Worm (Caenorhabditis elegans) whole organism, young adult: Measurements from ENCODE around the gene C11E4.6.

Experiments
- B0035.1 ChIP-seq: sonication (generic microtip); optimal IDR thresholded peaks from 2 replicates; lab custom pipeline; 2016; ENCODE audit warnings: missing genetic modification characterization, mild to moderate bottlenecking, missing compliant biosample characterization, missing genotype, missing genetic modification reagents
- B0336.3 ChIP-seq: fragments of 200-800 bp; sonication (Bioruptor generic); IDR thresholded peaks from 2 replicates; pipeline ENCODE4 v1.3.6; 2022; ENCODE audit warnings: missing genetic modification characterization, missing compliant biosample characterization
- D2030.7 ChIP-seq: fragments of 200-800 bp; sonication (Bioruptor generic); IDR thresholded peaks from 2 replicates; pipeline ENCODE4 v1.3.6; 2022; ENCODE audit warnings: missing genetic modification reagents, missing genetic modification characterization, missing compliant biosample characterization
- F23B12.7 ChIP-seq: sonication (generic microtip); optimal IDR thresholded peaks from 2 replicates; lab custom pipeline; 2017; ENCODE audit warnings: missing genetic modification characterization, mild to moderate bottlenecking, missing compliant biosample characterization, antibody characterized with exemption, moderate library complexity; ENCODE audit not compliant: insufficient read depth
- F57A8.1 ChIP-seq: fragments of 200-800 bp; sonication (Bioruptor generic); optimal IDR thresholded peaks from 2 replicates; lab custom pipeline; 2018; ENCODE audit warnings: mild to moderate bottlenecking, missing genetic modification characterization, moderate library complexity, missing compliant biosample characterization
- F57C9.4 ChIP-seq: sonication (generic microtip); optimal IDR thresholded peaks from 2 replicates; lab custom pipeline; 2017; ENCODE audit warnings: mild to moderate bottlenecking, missing genetic modification characterization, missing compliant biosample characterization
- K12H6.12 ChIP-seq: fragments of 200-800 bp; sonication (Bioruptor generic); optimal IDR thresholded peaks from 2 replicates; lab custom pipeline; 2018; ENCODE audit warnings: mild to moderate bottlenecking, missing genetic modification characterization, missing compliant biosample characterization
- Y53F4B.3 ChIP-seq: fragments of 200-800 bp; sonication (Bioruptor generic); IDR thresholded peaks from 2 replicates; pipeline ENCODE4 v1.3.6; 2022; ENCODE audit warnings: missing genetic modification reagents, missing genetic modification characterization, missing compliant biosample characterization
- Y56A3A.18 ChIP-seq: fragments of 200-800 bp; sonication (Bioruptor generic); IDR thresholded peaks from 2 replicates; pipeline ENCODE4 v1.3.6; 2022; ENCODE audit warnings: missing genetic modification reagents, missing genetic modification characterization, missing compliant biosample characterization
- Y67H2A.10 ChIP-seq: fragments of 200-800 bp; sonication (Bioruptor generic); conservative IDR thresholded peaks from 2 replicates; pipeline ENCODE4 v1.3.6; 2022; ENCODE audit warnings: missing genetic modification reagents, missing genetic modification characterization, missing compliant biosample characterization
- Y79H2A.3 ChIP-seq: fragments of 200-800 bp; sonication (Bioruptor generic); conservative IDR thresholded peaks from 2 replicates; pipeline ENCODE4 v1.3.6; 2022; ENCODE audit warnings: missing genetic modification reagents, missing genetic modification characterization, missing compliant biosample characterization
- akir-1 ChIP-seq: fragments of 200-800 bp; sonication (Bioruptor generic); optimal IDR thresholded peaks from 2 replicates; lab custom pipeline; 2018; ENCODE audit warnings: mild to moderate bottlenecking, missing genetic modification characterization, moderate library complexity, missing compliant biosample characterization
- aptf-2 ChIP-seq: fragments of 200-800 bp; sonication (Bioruptor generic); conservative IDR thresholded peaks from 2 replicates; pipeline ENCODE4 v1.3.6; 2022; ENCODE audit warnings: missing genetic modification reagents, missing genetic modification characterization, missing compliant biosample characterization
- aptf-3 ChIP-seq: fragments of 200-800 bp; sonication (Bioruptor generic); IDR thresholded peaks from 2 replicates; pipeline ENCODE4 v1.3.6; 2022; ENCODE audit warnings: missing genetic modification characterization, missing compliant biosample characterization
- atf-7 ChIP-seq: sonication (generic microtip); optimal IDR thresholded peaks from 2 replicates; lab custom pipeline; 2017; ENCODE audit warnings: mild to moderate bottlenecking, missing genetic modification characterization, missing compliant biosample characterization
- attf-6 ChIP-seq: fragments of 200-800 bp; sonication (Bioruptor generic); IDR thresholded peaks from 2 replicates; pipeline ENCODE4 v1.3.6; 2022; ENCODE audit warnings: missing genetic modification reagents, missing genetic modification characterization, missing compliant biosample characterization
- cebp-1 ChIP-seq, 2 experiments: fragments of 200-800 bp in 1 of 2; sonication (Bioruptor generic) in 1 of 2; sonication (generic microtip) in 1 of 2; IDR thresholded peaks in 1 of 2; optimal IDR thresholded peaks in 1 of 2; 2 replicates each; pipeline versions ENCODE4 v1.3.6 to Lab custom; 2017 to 2022; ENCODE audit warnings: missing compliant biosample characterization in 2 of 2, missing genetic modification characterization in 2 of 2, mild to moderate bottlenecking in 1 of 2, missing genetic modification reagents in 1 of 2, moderate library complexity in 1 of 2
- ceh-79 ChIP-seq: sonication (generic microtip); optimal IDR thresholded peaks from 2 replicates; lab custom pipeline; 2017; ENCODE audit warnings: mild to moderate bottlenecking, missing genetic modification characterization, missing compliant biosample characterization
- chd-7 ChIP-seq: sonication (generic microtip); optimal IDR thresholded peaks from 2 replicates; lab custom pipeline; 2016; ENCODE audit warnings: mild to moderate bottlenecking, missing genetic modification characterization, moderate library complexity, missing compliant biosample characterization
- efl-1 ChIP-seq: fragments of 150-350 bp; optimal IDR thresholded peaks from 2 replicates; lab custom pipeline; 2014; ENCODE audit warnings: missing biosample characterization, missing genetic modification reagents, missing genetic modification characterization
- egl-18 ChIP-seq: fragments of 200-800 bp; sonication (Bioruptor generic); IDR thresholded peaks from 2 replicates; pipeline ENCODE4 v1.3.6; 2022; ENCODE audit warnings: missing genetic modification reagents, missing genetic modification characterization, missing compliant biosample characterization
- him-1 ChIP-seq: sonication (generic microtip); optimal IDR thresholded peaks from 2 replicates; lab custom pipeline; 2016; ENCODE audit warnings: missing genotype, missing genetic modification reagents, missing genetic modification characterization, missing compliant biosample characterization
- hlh-26 ChIP-seq: fragments of 200-800 bp; sonication (Bioruptor generic); conservative IDR thresholded peaks from 2 replicates; pipeline ENCODE4 v1.3.6; 2022; ENCODE audit warnings: missing genetic modification reagents, missing genetic modification characterization, missing compliant biosample characterization
- hmg-1.2 ChIP-seq: fragments of 200-800 bp; sonication (Bioruptor generic); IDR thresholded peaks from 2 replicates; pipeline ENCODE4 v1.3.6; 2022; ENCODE audit warnings: missing genetic modification reagents, missing genetic modification characterization, missing compliant biosample characterization
- hrde-1 ChIP-seq: sonication (generic microtip); optimal IDR thresholded peaks from 2 replicates; lab custom pipeline; 2016; ENCODE audit warnings: missing genetic modification characterization, mild to moderate bottlenecking, missing compliant biosample characterization, moderate library complexity, missing genotype, missing genetic modification reagents, borderline replicate concordance
- lin-26 ChIP-seq: fragments of 200-800 bp; sonication (Bioruptor generic); IDR thresholded peaks from 2 replicates; pipeline ENCODE4 v1.3.6; 2022; ENCODE audit warnings: missing genetic modification reagents, missing genetic modification characterization, missing compliant biosample characterization
- lsl-1 ChIP-seq: fragments of 200-800 bp; sonication (Bioruptor generic); optimal IDR thresholded peaks from 2 replicates; lab custom pipeline; 2018; ENCODE audit warnings: mild to moderate bottlenecking, missing genetic modification characterization, moderate library complexity, missing compliant biosample characterization
- madf-6 ChIP-seq: fragments of 200-800 bp; sonication (Bioruptor generic); IDR thresholded peaks from 2 replicates; pipeline ENCODE4 v1.3.6; 2022; ENCODE audit warnings: missing genetic modification reagents, missing genetic modification characterization, missing compliant biosample characterization
- mcd-1 ChIP-seq: fragments of 200-800 bp; sonication (Bioruptor generic); IDR thresholded peaks from 2 replicates; pipeline ENCODE4 v1.3.6; 2022; ENCODE audit warnings: missing genetic modification reagents, missing genetic modification characterization, missing compliant biosample characterization
- nfya-1 ChIP-seq: sonication (generic microtip); optimal IDR thresholded peaks from 2 replicates; lab custom pipeline; 2017; ENCODE audit warnings: antibody characterized with exemption, missing compliant biosample characterization, missing genetic modification characterization, borderline replicate concordance; ENCODE audit not compliant: insufficient read depth
- nhr-120 ChIP-seq: fragments of 200-800 bp; sonication (Bioruptor generic); IDR thresholded peaks from 2 replicates; pipeline ENCODE4 v1.3.6; 2022; ENCODE audit warnings: missing genetic modification characterization, missing compliant biosample characterization
- nhr-90 ChIP-seq: sonication (generic microtip); optimal IDR thresholded peaks from 2 replicates; lab custom pipeline; 2016; ENCODE audit warnings: missing genotype, mild to moderate bottlenecking, missing genetic modification characterization, missing compliant biosample characterization
- rec-8 ChIP-seq, 2 experiments: sonication (generic microtip); optimal IDR thresholded peaks; 2 replicates each; lab custom pipeline; 2016; ENCODE audit warnings: mild to moderate bottlenecking in 2 of 2, missing genetic modification characterization in 2 of 2, missing genetic modification reagents in 2 of 2, missing genotype in 2 of 2, missing biosample characterization in 1 of 2, missing compliant biosample characterization in 1 of 2, moderate library complexity in 1 of 2
- rpc-1 ChIP-seq, 2 experiments: fragments of 150-350 bp in 1 of 2; sonication (generic microtip) in 1 of 2; optimal IDR thresholded peaks; 2 replicates each; lab custom pipeline; 2014 to 2018; ENCODE audit warnings: missing biosample characterization in 1 of 2, missing genetic modification characterization in 1 of 2, missing genetic modification reagents in 1 of 2, missing genotype in 1 of 2
- sea-2 ChIP-seq: fragments of 200-800 bp; sonication (Bioruptor generic); IDR thresholded peaks from 2 replicates; pipeline ENCODE4 v1.3.6; 2022; ENCODE audit warnings: missing genetic modification characterization, missing compliant biosample characterization
- snpc-1.1 ChIP-seq: sonication (generic microtip); optimal IDR thresholded peaks from 2 replicates; lab custom pipeline; 2017; ENCODE audit warnings: missing genetic modification characterization, mild to moderate bottlenecking, missing compliant biosample characterization, antibody characterized with exemption, moderate library complexity, missing genotype, missing genetic modification reagents; ENCODE audit not compliant: insufficient read depth
- snpc-4 ChIP-seq, 5 experiments: fragments of 150-350 bp in 1 of 5; sonication (generic microtip) in 4 of 5; optimal IDR thresholded peaks; 2 replicates each; lab custom pipeline; 2014 to 2018; ENCODE audit warnings: missing genetic modification characterization in 5 of 5, missing biosample characterization in 3 of 5, antibody characterized with exemption in 2 of 5, mild to moderate bottlenecking in 2 of 5, missing compliant biosample characterization in 2 of 5, missing genotype in 2 of 5, moderate library complexity in 2 of 5, missing genetic modification reagents in 1 of 5
- sptf-2 ChIP-seq: fragments of 200-800 bp; sonication (Bioruptor generic); optimal IDR thresholded peaks from 2 replicates; lab custom pipeline; 2018; ENCODE audit warnings: mild to moderate bottlenecking, missing genetic modification characterization, missing compliant biosample characterization
- tlf-1 ChIP-seq: fragments of 200-800 bp; sonication (Bioruptor generic); optimal IDR thresholded peaks from 2 replicates; lab custom pipeline; 2018; ENCODE audit warnings: mild to moderate bottlenecking, missing genetic modification characterization, missing compliant biosample characterization
- zim-3 ChIP-seq: sonication (generic microtip); optimal IDR thresholded peaks from 2 replicates; lab custom pipeline; 2017; ENCODE audit warnings: mild to moderate bottlenecking, missing genetic modification characterization, moderate library complexity, missing compliant biosample characterization
- ztf-18 ChIP-seq: sonication (generic microtip); optimal IDR thresholded peaks from 2 replicates; lab custom pipeline; 2016; ENCODE audit warnings: missing genotype, mild to moderate bottlenecking, missing genetic modification characterization, missing compliant biosample characterization
- ztf-22 ChIP-seq: fragments of 200-800 bp; sonication (Bioruptor generic); optimal IDR thresholded peaks from 2 replicates; lab custom pipeline; 2018; ENCODE audit warnings: mild to moderate bottlenecking, missing genetic modification characterization, moderate library complexity, missing compliant biosample characterization
- ztf-25 ChIP-seq: fragments of 200-800 bp; sonication (Bioruptor generic); IDR thresholded peaks from 2 replicates; pipeline ENCODE4 v1.3.6; 2022; ENCODE audit warnings: missing genetic modification reagents, missing genetic modification characterization, missing compliant biosample characterization

Gene C11E4.6

ce11 chrX:9620136-9620535 lies 9.8 kb downstream of the C11E4.6 start, which contains the start of gene C11E4.8:
Gene C11E4.8 (plus strand): TSS chrX:9620436.
- TF ChIP-seq hmg-1.2 (GFP tag; lab: Robert Waterston, UW) (no peak), ztf-18 (tag; lab: Kevin White, UChicago) (no peak)

ce11 chrX:9622609-9623008 lies 12.2 kb downstream of the C11E4.6 start:
- TF ChIP-seq sea-2 (GFP tag; lab: Robert Waterston, UW) (no peak), attf-6 (GFP tag; lab: Robert Waterston, UW) (peak; percentile 67; the same call in 1 of the 2 replicates), K12H6.12 (tag; lab: Kevin White, UChicago) (peak; percentile 5), aptf-3 (GFP tag; lab: Robert Waterston, UW) (0 out of 2 replicates have a peak, but pooled peaks have one; percentile 48), him-1 (tag; lab: Kevin White, UChicago) (peak; percentile 89), tlf-1 (peak; percentile 29), hlh-26 (0 out of 2 replicates have a peak, but pooled peaks have one; percentile 41), B0336.3 (GFP tag; lab: Robert Waterston, UW) (no peak), ztf-22 (GFP tag; lab: Kevin White, UChicago) (no peak), rec-8 (tag; optimal IDR thresholded peaks at IDR 0.05; lab: Kevin White, UChicago) (peak; percentile 71 to 87), D2030.7 (GFP tag; lab: Robert Waterston, UW) (peak; percentile 70), ceh-79 (tag; lab: Kevin White, UChicago) (peak; percentile 42), ztf-25 (GFP tag; lab: Robert Waterston, UW) (peak; percentile 64; the same call in 1 of the 2 replicates), F23B12.7 (tag; lab: Kevin White, UChicago) (peak; percentile 59), snpc-4 (GFP tag; optimal IDR thresholded peaks at IDR 0.05; lab: Kevin White, UChicago) (peak; percentile 78), snpc-4 (tag; optimal IDR thresholded peaks at IDR 0.05; lab: Kevin White, UChicago) (no peak), atf-7 (tag; lab: Kevin White, UChicago) (peak; percentile 74), efl-1 (GFP tag; lab: Kevin White, UChicago) (no peak), F57A8.1 (GFP tag; lab: Kevin White, UChicago) (no peak), cebp-1 (GFP tag; IDR thresholded peaks at IDR 0.05; lab: Robert Waterston, UW) (0 out of 2 replicates have a peak, but pooled peaks have one; percentile 26), cebp-1 (tag; optimal IDR thresholded peaks at IDR 0.05; lab: Kevin White, UChicago) (no peak), Y53F4B.3 (GFP tag; lab: Robert Waterston, UW) (no peak), nhr-90 (tag; lab: Kevin White, UChicago) (peak; percentile 72), snpc-1.1 (tag; lab: Kevin White, UChicago) (no peak), sptf-2 (GFP tag; lab: Kevin White, UChicago) (peak; percentile 52), lsl-1 (no peak), nfya-1 (no peak), lin-26 (GFP tag; lab: Robert Waterston, UW) (peak; percentile 94), Y56A3A.18 (GFP tag; lab: Robert Waterston, UW) (peak; percentile 81), chd-7 (tag; lab: Kevin White, UChicago) (no peak), aptf-2 (GFP tag; lab: Robert Waterston, UW) (0 out of 2 replicates have a peak, but pooled peaks have one; percentile 12), F57C9.4 (tag; lab: Kevin White, UChicago) (no peak), mcd-1 (GFP tag; lab: Robert Waterston, UW) (no peak; the same call in 1 of the 2 replicates), akir-1 (GFP tag; lab: Kevin White, UChicago) (peak; percentile 17), zim-3 (tag; lab: Kevin White, UChicago) (peak; percentile 66), nhr-120 (GFP tag; lab: Robert Waterston, UW) (no peak), B0035.1 (tag; lab: Kevin White, UChicago) (peak; percentile 24), rpc-1 (optimal IDR thresholded peaks at IDR 0.05; lab: Kevin White, UChicago) (peak; percentile 95), rpc-1 (tag; optimal IDR thresholded peaks at IDR 0.05; lab: Kevin White, UChicago) (peak; percentile 98), egl-18 (0 out of 2 replicates have a peak, but pooled peaks have one; percentile 32), Y79H2A.3 (GFP tag; lab: Robert Waterston, UW) (no peak), madf-6 (GFP tag; lab: Robert Waterston, UW) (peak; percentile 48; the same call in 1 of the 2 replicates), hrde-1 (tag; lab: Kevin White, UChicago) (peak; percentile 81), Y67H2A.10 (no peak)
